Fruit fly (Drosophila melanogaster) whole organism, embryonic: ENCODE measurements around the gene CG6766.

Source experiments
- Abd-B ChIP-seq: fragments of 200-800 bp; sonication (Bioruptor generic); optimal IDR thresholded peaks from 2 replicates; lab custom pipeline; 2018; ENCODE audit warnings: missing biosample characterization, mild to moderate bottlenecking, missing genetic modification characterization, moderate library complexity
- CG13287 ChIP-seq: fragments of 200-800 bp; sonication (Bioruptor generic); IDR thresholded peaks from 2 replicates; pipeline ENCODE4 v1.3.6; 2022; ENCODE audit warnings: missing biosample characterization, missing genetic modification characterization; ENCODE audit not compliant: partially characterized antibody
- CG15514 ChIP-seq: fragments of 200-800 bp; sonication (Bioruptor generic); optimal IDR thresholded peaks from 3 replicates; lab custom pipeline; 2017; ENCODE audit warnings: missing biosample characterization, missing genetic modification characterization, mild to moderate bottlenecking, moderate library complexity, missing genetic modification reagents
- CG1602 ChIP-seq: fragments of 200-800 bp; sonication (Bioruptor generic); optimal IDR thresholded peaks from 3 replicates; lab custom pipeline; 2016; ENCODE audit warnings: missing biosample characterization, missing genetic modification characterization
- CG2120 ChIP-seq: fragments of 200-800 bp; sonication (Bioruptor generic); optimal IDR thresholded peaks from 3 replicates; lab custom pipeline; 2016; ENCODE audit warnings: missing biosample characterization, missing genetic modification characterization
- CG2889 ChIP-seq: fragments of 200-800 bp; sonication (Bioruptor generic); IDR thresholded peaks from 3 replicates; pipeline ENCODE4 v1.3.6; 2022; ENCODE audit warnings: missing biosample characterization, missing genetic modification characterization
- CG30020 ChIP-seq: fragments of 200-800 bp; optimal IDR thresholded peaks from 2 replicates; lab custom pipeline; 2019; ENCODE audit warnings: missing biosample characterization, mild to moderate bottlenecking, missing genetic modification characterization, moderate library complexity
- CG3065 ChIP-seq: fragments of 200-800 bp; sonication (Bioruptor generic); optimal IDR thresholded peaks from 2 replicates; lab custom pipeline; 2016; ENCODE audit warnings: missing biosample characterization, missing genetic modification characterization
- CG7357 ChIP-seq: fragments of 200-800 bp; sonication (Bioruptor generic); IDR thresholded peaks from 3 replicates; pipeline ENCODE4 v1.3.6; 2022; ENCODE audit warnings: missing biosample characterization, missing genetic modification characterization
- CG7928 ChIP-seq: fragments of 200-800 bp; sonication (Bioruptor generic); optimal IDR thresholded peaks from 2 replicates; lab custom pipeline; 2017; ENCODE audit warnings: missing biosample characterization, mild to moderate bottlenecking, missing genetic modification characterization
- CG9215 ChIP-seq: fragments of 200-800 bp; sonication (Bioruptor generic); IDR thresholded peaks from 2 replicates; pipeline ENCODE4 v1.3.6; 2022; ENCODE audit warnings: missing biosample characterization, missing genetic modification characterization
- CG9727 ChIP-seq: fragments of 200-800 bp; sonication (Bioruptor generic); optimal IDR thresholded peaks from 3 replicates; lab custom pipeline; 2017; ENCODE audit warnings: missing biosample characterization, mild to moderate bottlenecking, missing genetic modification characterization
- Doc3 ChIP-seq: fragments of 200-800 bp; sonication (Bioruptor generic); IDR thresholded peaks from 3 replicates; pipeline ENCODE4 v1.3.6; 2022; ENCODE audit warnings: missing biosample characterization, missing genetic modification characterization; ENCODE audit not compliant: partially characterized antibody
- HLH4C ChIP-seq: fragments of 200-800 bp; sonication (Bioruptor generic); IDR thresholded peaks from 3 replicates; pipeline ENCODE4 v1.3.6; 2022; ENCODE audit warnings: missing biosample characterization, missing genetic modification characterization; ENCODE audit not compliant: partially characterized antibody
- HmgZ ChIP-seq: fragments of 200-800 bp; sonication (Bioruptor generic); optimal IDR thresholded peaks from 2 replicates; lab custom pipeline; 2018; ENCODE audit warnings: missing biosample characterization, mild to moderate bottlenecking, missing genetic modification characterization
- Hmx ChIP-seq: fragments of 200-800 bp; sonication (Bioruptor generic); optimal IDR thresholded peaks from 2 replicates; lab custom pipeline; 2016; ENCODE audit warnings: missing biosample characterization, missing genetic modification characterization
- Kr ChIP-seq: fragments of 200-800 bp; sonication (Bioruptor generic); optimal IDR thresholded peaks from 2 replicates; lab custom pipeline; 2017; ENCODE audit warnings: missing biosample characterization, mild to moderate bottlenecking, missing genetic modification characterization
- MBD-R2 ChIP-seq: fragments of 200-800 bp; sonication (Bioruptor generic); IDR thresholded peaks from 2 replicates; pipeline ENCODE4 v1.3.6; 2022; ENCODE audit warnings: missing biosample characterization, missing genetic modification characterization
- MESR4 ChIP-seq: fragments of 200-800 bp; sonication (Bioruptor generic); optimal IDR thresholded peaks from 2 replicates; lab custom pipeline; 2018; ENCODE audit warnings: missing biosample characterization, mild to moderate bottlenecking, missing genetic modification characterization, moderate library complexity
- Med ChIP-seq: fragments of 200-800 bp; sonication (Bioruptor generic); peaks from one replicate; lab custom pipeline; 2016; ENCODE audit warnings: missing biosample characterization, missing genetic modification characterization, mild to moderate bottlenecking, inconsistent platforms, moderate library complexity
- NC2β ChIP-seq: fragments of 200-800 bp; sonication (Bioruptor generic); optimal IDR thresholded peaks from 2 replicates; lab custom pipeline; 2016; ENCODE audit warnings: missing biosample characterization, missing genetic modification characterization
- NfI ChIP-seq: fragments of 200-800 bp; sonication (Bioruptor generic); optimal IDR thresholded peaks from 3 replicates; lab custom pipeline; 2018; ENCODE audit warnings: missing biosample characterization, mild to moderate bottlenecking, missing genetic modification characterization, moderate library complexity
- Opbp ChIP-seq: fragments of 200-800 bp; sonication (Bioruptor generic); IDR thresholded peaks from 3 replicates; pipeline ENCODE4 v1.3.6; 2022; ENCODE audit warnings: missing biosample characterization, missing genetic modification characterization; ENCODE audit not compliant: partially characterized antibody
- Scr ChIP-seq: fragments of 200-800 bp; sonication (Bioruptor generic); IDR thresholded peaks from 2 replicates; pipeline ENCODE4 v1.3.6; 2022; ENCODE audit warnings: missing biosample characterization, missing genetic modification characterization; ENCODE audit not compliant: partially characterized antibody
- amos ChIP-seq: fragments of 200-800 bp; sonication (Bioruptor generic); IDR thresholded peaks from 2 replicates; pipeline ENCODE4 v1.3.6; 2022; ENCODE audit warnings: missing biosample characterization, missing genetic modification characterization; ENCODE audit not compliant: partially characterized antibody
- bbx ChIP-seq: fragments of 200-800 bp; sonication (Bioruptor generic); IDR thresholded peaks from 2 replicates; pipeline ENCODE4 v1.3.6; 2022; ENCODE audit warnings: missing biosample characterization, missing genetic modification characterization; ENCODE audit not compliant: partially characterized antibody
- bsh ChIP-seq, 2 experiments: fragments of 200-800 bp; sonication (Bioruptor generic); optimal IDR thresholded peaks; 2 replicates each; lab custom pipeline; 2017 to 2018; ENCODE audit warnings: mild to moderate bottlenecking in 2 of 2, missing biosample characterization in 2 of 2, missing genetic modification characterization in 2 of 2, moderate library complexity in 1 of 2
- btn ChIP-seq: fragments of 200-800 bp; sonication (Bioruptor generic); optimal IDR thresholded peaks from 2 replicates; lab custom pipeline; 2016; ENCODE audit warnings: missing biosample characterization, missing genetic modification characterization
- cas ChIP-seq: fragments of 200-800 bp; sonication (Bioruptor generic); IDR thresholded peaks from 2 replicates; pipeline ENCODE4 v1.3.6; 2022; ENCODE audit warnings: missing biosample characterization, missing genetic modification characterization
- chm ChIP-seq: fragments of 200-800 bp; sonication (Bioruptor generic); IDR thresholded peaks from 2 replicates; pipeline ENCODE4 v1.3.6; 2022; ENCODE audit warnings: missing biosample characterization, missing genetic modification characterization
- crol ChIP-seq: fragments of 200-800 bp; sonication (Bioruptor generic); IDR thresholded peaks from 2 replicates; pipeline ENCODE4 v1.3.6; 2022; ENCODE audit warnings: missing biosample characterization, missing genetic modification characterization
- da ChIP-seq: fragments of 200-800 bp; sonication (Bioruptor generic); optimal IDR thresholded peaks from 2 replicates; lab custom pipeline; 2016; ENCODE audit warnings: missing biosample characterization, missing genetic modification characterization
- exex ChIP-seq: fragments of 200-800 bp; sonication (Bioruptor generic); optimal IDR thresholded peaks from 4 replicates; lab custom pipeline; 2018; ENCODE audit warnings: missing biosample characterization, mild to moderate bottlenecking, missing genetic modification characterization, moderate library complexity
- fd64A ChIP-seq: fragments of 200-800 bp; sonication (Bioruptor generic); optimal IDR thresholded peaks from 3 replicates; lab custom pipeline; 2018; ENCODE audit warnings: missing biosample characterization, mild to moderate bottlenecking, missing genetic modification characterization
- gfzf ChIP-seq: fragments of 200-800 bp; sonication (Bioruptor generic); optimal IDR thresholded peaks from 2 replicates; lab custom pipeline; 2016; ENCODE audit warnings: missing biosample characterization, mild to moderate bottlenecking, missing genetic modification characterization, moderate library complexity
- gsb ChIP-seq: fragments of 200-800 bp; sonication (Bioruptor generic); IDR thresholded peaks from 2 replicates; pipeline ENCODE4 v1.3.6; 2022; ENCODE audit warnings: missing biosample characterization, missing genetic modification characterization
- ham ChIP-seq: fragments of 200-800 bp; sonication (Bioruptor generic); IDR thresholded peaks from 2 replicates; pipeline ENCODE4 v1.3.6; 2022; ENCODE audit warnings: missing biosample characterization, missing genetic modification characterization
- hth ChIP-seq: fragments of >200 bp; optimal IDR thresholded peaks from 2 replicates; lab custom pipeline; 2017; ENCODE audit warnings: inconsistent platforms
- jing ChIP-seq: fragments of 200-800 bp; sonication (Bioruptor generic); optimal IDR thresholded peaks from 2 replicates; lab custom pipeline; 2018; ENCODE audit warnings: missing biosample characterization, mild to moderate bottlenecking, missing genetic modification characterization
- kay ChIP-seq: fragments of 200-800 bp; sonication (Bioruptor generic); optimal IDR thresholded peaks from 2 replicates; lab custom pipeline; 2016; ENCODE audit warnings: missing biosample characterization, missing genetic modification characterization
- nerfin-1 ChIP-seq: fragments of 200-800 bp; sonication (Bioruptor generic); optimal IDR thresholded peaks from 3 replicates; lab custom pipeline; 2019; ENCODE audit warnings: missing biosample characterization, mild to moderate bottlenecking, missing genetic modification characterization, moderate library complexity
- peb ChIP-seq: fragments of 200-800 bp; sonication (Bioruptor generic); IDR thresholded peaks from 2 replicates; pipeline ENCODE4 v1.3.6; 2022; ENCODE audit warnings: missing biosample characterization, missing genetic modification characterization
- phol ChIP-seq: fragments of 200-800 bp; sonication (Bioruptor generic); optimal IDR thresholded peaks from 3 replicates; lab custom pipeline; 2018; ENCODE audit warnings: missing biosample characterization, mild to moderate bottlenecking, missing genetic modification characterization, moderate library complexity
- repo ChIP-seq: fragments of 200-800 bp; sonication (Bioruptor generic); optimal IDR thresholded peaks from 2 replicates; lab custom pipeline; 2016; ENCODE audit warnings: missing biosample characterization, missing genetic modification characterization
- sd ChIP-seq: fragments of 200-800 bp; sonication (Bioruptor generic); optimal IDR thresholded peaks from 3 replicates; lab custom pipeline; 2018; ENCODE audit warnings: missing biosample characterization, mild to moderate bottlenecking, missing genetic modification characterization, moderate library complexity
- sima ChIP-seq: fragments of 200-800 bp; sonication (Bioruptor generic); optimal IDR thresholded peaks from 2 replicates; lab custom pipeline; 2016; ENCODE audit warnings: missing biosample characterization, missing genetic modification characterization
- tio ChIP-seq: fragments of 200-800 bp; sonication (Bioruptor generic); optimal IDR thresholded peaks from 2 replicates; lab custom pipeline; 2017; ENCODE audit warnings: missing biosample characterization, missing genetic modification characterization, inconsistent platforms
- trem ChIP-seq: fragments of 200-800 bp; optimal IDR thresholded peaks from 3 replicates; lab custom pipeline; 2019; ENCODE audit warnings: missing biosample characterization, mild to moderate bottlenecking, missing genetic modification characterization, moderate library complexity
- unc-4 ChIP-seq: fragments of 200-800 bp; sonication (Bioruptor generic); IDR thresholded peaks from 2 replicates; pipeline ENCODE4 v1.3.6; 2022; ENCODE audit warnings: missing biosample characterization, missing genetic modification characterization; ENCODE audit not compliant: partially characterized antibody
- zen2 ChIP-seq: fragments of 200-800 bp; sonication (Bioruptor generic); IDR thresholded peaks from 3 replicates; pipeline ENCODE4 v1.3.6; 2022; ENCODE audit warnings: missing biosample characterization, missing genetic modification characterization; ENCODE audit not compliant: partially characterized antibody

Gene CG6766

dm6 chr2L:12038177-12038581, 2.3 kb downstream of the CG6766 start, which contains the start of gene Tom70 (continued):
- TF ChIP-seq bsh (GFP tag; optimal IDR thresholded peaks at IDR 0.05; lab: Kevin White, UChicago) (no peak), zen2 (peak; percentile 34; the same call in 1 of the 3 replicates), crol (GFP tag; lab: Robert Waterston, UW) (0 out of 2 replicates have a peak, but pooled peaks have one; percentile 10), CG2120 (GFP tag; lab: Kevin White, UChicago) (no peak), nerfin-1 (tag; lab: Kevin White, UChicago) (peak; percentile 51), Hmx (GFP tag; lab: Kevin White, UChicago) (no peak), sima (no peak), Med (peak; percentile 25), tio (GFP tag; lab: Kevin White, UChicago) (no peak), cas (GFP tag; lab: Robert Waterston, UW) (no peak), jing (GFP tag; lab: Kevin White, UChicago) (no peak), CG15514 (GFP tag; lab: Kevin White, UChicago) (no peak), chm (GFP tag; lab: Robert Waterston, UW) (no peak), exex (tag; lab: Kevin White, UChicago) (no peak), peb (GFP tag; lab: Robert Waterston, UW) (no peak), sd (tag; lab: Kevin White, UChicago) (no peak), btn (GFP tag; lab: Kevin White, UChicago) (no peak), kay (GFP tag; lab: Kevin White, UChicago) (no peak), MBD-R2 (GFP tag; lab: Robert Waterston, UW) (peak; percentile 76), ham (GFP tag; lab: Robert Waterston, UW) (no peak), repo (GFP tag; lab: Kevin White, UChicago) (no peak), CG13287 (GFP tag; lab: Robert Waterston, UW) (peak; percentile 55), CG9215 (GFP tag; lab: Robert Waterston, UW) (no peak), fd64A (GFP tag; lab: Kevin White, UChicago) (no peak), Kr (no peak), gfzf (GFP tag; lab: Kevin White, UChicago) (peak; percentile 3), HLH4C (peak; percentile 54; the same call in 1 of the 3 replicates), NC2β (GFP tag; lab: Kevin White, UChicago) (no peak), CG7928 (GFP tag; lab: Kevin White, UChicago) (no peak), HmgZ (peak; percentile 19), NfI (no peak), MESR4 (GFP tag; lab: Kevin White, UChicago) (peak; percentile 79), phol (tag; lab: Kevin White, UChicago) (peak; percentile 3), Abd-B (GFP tag; lab: Kevin White, UChicago) (no peak), Opbp (0 out of 3 replicates have a peak, but pooled peaks have one; percentile 30), CG1602 (no peak), CG7357 (GFP tag; lab: Robert Waterston, UW) (no peak), Doc3 (GFP tag; lab: Robert Waterston, UW) (peak; percentile 44; the same call in 1 of the 3 replicates), CG2889 (no peak), unc-4 (GFP tag; lab: Robert Waterston, UW) (peak; percentile 58; the same call in 1 of the 2 replicates), gsb (GFP tag; lab: Robert Waterston, UW) (no peak), Scr (GFP tag; lab: Robert Waterston, UW) (peak; percentile 58), CG30020 (tag; lab: Kevin White, UChicago) (peak; percentile 5), trem (tag; lab: Kevin White, UChicago) (peak; percentile 38), da (no peak), bbx (GFP tag; lab: Robert Waterston, UW) (peak; percentile 68), hth (no peak), CG9727 (GFP tag; lab: Kevin White, UChicago) (no peak), amos (GFP tag; lab: Robert Waterston, UW) (peak; percentile 54; the same call in 1 of the 2 replicates), CG3065 (GFP tag; lab: Kevin White, UChicago) (no peak)
